Fruit fly (Drosophila melanogaster) whole organism, embryonic: ENCODE results near the gene CG42299.

Experiments used
- Awh ChIP-seq: fragments of 200-800 bp; sonication (Bioruptor generic); IDR thresholded peaks from 2 replicates; pipeline ENCODE4, ENCODE4 v1.3.6; 2022; ENCODE audit warnings: missing biosample characterization, missing genetic modification characterization
- Blimp-1 ChIP-seq: fragments of 200-800 bp; sonication (Bioruptor generic); optimal IDR thresholded peaks from 3 replicates; lab custom pipeline; 2018; ENCODE audit warnings: missing biosample characterization, missing genetic modification characterization, mild to moderate bottlenecking, moderate library complexity, missing genetic modification reagents
- CG10267 ChIP-seq: fragments of 200-800 bp; sonication (Bioruptor generic); optimal IDR thresholded peaks from 2 replicates; lab custom pipeline; 2018; ENCODE audit warnings: missing biosample characterization, mild to moderate bottlenecking, missing genetic modification characterization, moderate library complexity
- CG10565 ChIP-seq: fragments of 200-800 bp; sonication (Bioruptor generic); optimal IDR thresholded peaks from 3 replicates; lab custom pipeline; 2016; ENCODE audit warnings: missing biosample characterization, mild to moderate bottlenecking, missing genetic modification characterization
- CG11456 ChIP-seq: fragments of 200-800 bp; sonication (Bioruptor generic); IDR thresholded peaks from 3 replicates; pipeline ENCODE4 v1.3.6; 2022; ENCODE audit warnings: missing biosample characterization, missing genetic modification characterization
- CG11696 ChIP-seq: fragments of 200-800 bp; sonication (Bioruptor generic); IDR thresholded peaks from 2 replicates; pipeline ENCODE4 v1.3.6; 2022; ENCODE audit warnings: missing biosample characterization, missing genetic modification characterization
- CG12071 ChIP-seq: fragments of 200-800 bp; sonication (Bioruptor generic); optimal IDR thresholded peaks from 3 replicates; lab custom pipeline; 2018; ENCODE audit warnings: missing biosample characterization, mild to moderate bottlenecking, missing genetic modification characterization
- CG12219 ChIP-seq: fragments of 200-800 bp; sonication (Bioruptor generic); optimal IDR thresholded peaks from 3 replicates; lab custom pipeline; 2018; ENCODE audit warnings: missing biosample characterization, mild to moderate bottlenecking, missing genetic modification characterization
- CG12391 ChIP-seq: fragments of 200-800 bp; sonication (Bioruptor generic); optimal IDR thresholded peaks from 3 replicates; lab custom pipeline; 2018; ENCODE audit warnings: missing biosample characterization, mild to moderate bottlenecking, missing genetic modification characterization, moderate library complexity
- CG13296 ChIP-seq: fragments of 200-800 bp; sonication (Bioruptor generic); optimal IDR thresholded peaks from 3 replicates; lab custom pipeline; 2018; ENCODE audit warnings: missing biosample characterization, mild to moderate bottlenecking, missing genetic modification characterization
- CG17361 ChIP-seq: fragments of 200-800 bp; sonication (Bioruptor generic); IDR thresholded peaks from 3 replicates; pipeline ENCODE4 v1.3.6; 2022; ENCODE audit warnings: missing biosample characterization, missing genetic modification characterization
- CG17612 ChIP-seq: fragments of 200-800 bp; sonication (Bioruptor generic); IDR thresholded peaks from 2 replicates; pipeline ENCODE4 v1.3.6; 2022; ENCODE audit warnings: missing biosample characterization, missing genetic modification characterization
- CG17802 ChIP-seq: fragments of 200-800 bp; sonication (Bioruptor generic); optimal IDR thresholded peaks from 2 replicates; lab custom pipeline; 2018; ENCODE audit warnings: missing biosample characterization, mild to moderate bottlenecking, missing genetic modification characterization, moderate library complexity
- CG32532 ChIP-seq: fragments of 200-800 bp; sonication (Bioruptor generic); IDR thresholded peaks from 2 replicates; pipeline ENCODE4 v1.3.6; 2022; ENCODE audit warnings: missing biosample characterization, missing genetic modification characterization
- CG34376 ChIP-seq: fragments of 200-800 bp; sonication (Bioruptor generic); optimal IDR thresholded peaks from 2 replicates; lab custom pipeline; 2018; ENCODE audit warnings: missing biosample characterization, mild to moderate bottlenecking, missing genetic modification characterization
- CG3726 ChIP-seq: fragments of 200-800 bp; sonication (Bioruptor generic); IDR thresholded peaks from 3 replicates; pipeline ENCODE4, ENCODE4 v1.3.6; 2022; ENCODE audit warnings: missing biosample characterization, missing genetic modification characterization
- CG4617 ChIP-seq: fragments of 200-800 bp; sonication (Bioruptor generic); optimal IDR thresholded peaks from 3 replicates; lab custom pipeline; 2016; ENCODE audit warnings: missing biosample characterization, missing genetic modification characterization, borderline replicate concordance
- CG7271 ChIP-seq: fragments of 200-800 bp; sonication (Bioruptor generic); optimal IDR thresholded peaks from 2 replicates; lab custom pipeline; 2018; ENCODE audit warnings: missing biosample characterization, mild to moderate bottlenecking, missing genetic modification characterization, moderate library complexity
- CG7556 ChIP-seq: fragments of 200-800 bp; sonication (Bioruptor generic); optimal IDR thresholded peaks from 2 replicates; lab custom pipeline; 2017; ENCODE audit warnings: missing biosample characterization, mild to moderate bottlenecking, missing genetic modification characterization
- CG7839 ChIP-seq: fragments of 200-800 bp; sonication (Bioruptor generic); optimal IDR thresholded peaks from 3 replicates; lab custom pipeline; 2018; ENCODE audit warnings: missing biosample characterization, mild to moderate bottlenecking, missing genetic modification characterization, moderate library complexity
- CG8281 ChIP-seq: fragments of 200-800 bp; sonication (Bioruptor generic); optimal IDR thresholded peaks from 2 replicates; lab custom pipeline; 2018; ENCODE audit warnings: missing biosample characterization, mild to moderate bottlenecking, missing genetic modification characterization, moderate library complexity
- CoRest ChIP-seq: fragments of 200-800 bp; sonication (Bioruptor generic); optimal IDR thresholded peaks from 3 replicates; lab custom pipeline; 2018; ENCODE audit warnings: missing biosample characterization, mild to moderate bottlenecking, missing genetic modification characterization, moderate library complexity
- Fer1 ChIP-seq: fragments of 200-800 bp; sonication (Bioruptor generic); optimal IDR thresholded peaks from 2 replicates; lab custom pipeline; 2017; ENCODE audit warnings: missing biosample characterization, mild to moderate bottlenecking, missing genetic modification characterization
- Fer2 ChIP-seq: fragments of 200-800 bp; sonication (Bioruptor generic); optimal IDR thresholded peaks from 2 replicates; lab custom pipeline; 2018; ENCODE audit warnings: missing biosample characterization, mild to moderate bottlenecking, missing genetic modification characterization, moderate library complexity
- Fer3 ChIP-seq: fragments of 200-800 bp; sonication (Bioruptor generic); optimal IDR thresholded peaks from 2 replicates; lab custom pipeline; 2018; ENCODE audit warnings: missing biosample characterization, mild to moderate bottlenecking, missing genetic modification characterization, moderate library complexity
- HLH3B ChIP-seq: fragments of 200-800 bp; sonication (Bioruptor generic); IDR thresholded peaks from 2 replicates; pipeline ENCODE4 v1.3.6; 2022; ENCODE audit warnings: missing biosample characterization, missing genetic modification characterization
- Hand ChIP-seq: fragments of 200-800 bp; sonication (Bioruptor generic); optimal IDR thresholded peaks from 2 replicates; lab custom pipeline; 2017; ENCODE audit warnings: mild to moderate bottlenecking, missing biosample characterization, missing genetic modification reagents, missing genetic modification characterization
- Hr51 ChIP-seq, 2 experiments: fragments of 200-800 bp; sonication (Bioruptor generic); optimal IDR thresholded peaks; 2 replicates in 1 of 2; 3 replicates in 1 of 2; lab custom pipeline; 2016 to 2018; ENCODE audit warnings: missing biosample characterization in 2 of 2, missing genetic modification characterization in 2 of 2, mild to moderate bottlenecking in 1 of 2, moderate library complexity in 1 of 2
- Poxn ChIP-seq: fragments of 200-800 bp; sonication (Bioruptor generic); IDR thresholded peaks from 2 replicates; pipeline ENCODE4 v1.3.6; 2022; ENCODE audit warnings: missing biosample characterization, missing genetic modification characterization
- Sin3A ChIP-seq: fragments of >200 bp; optimal IDR thresholded peaks from 2 replicates; lab custom pipeline; 2018
- Sry-β ChIP-seq: fragments of 200-800 bp; sonication (Bioruptor generic); optimal IDR thresholded peaks from 2 replicates; lab custom pipeline; 2018; ENCODE audit warnings: missing biosample characterization, mild to moderate bottlenecking, missing genetic modification characterization, moderate library complexity
- TFAM ChIP-seq: fragments of 200-800 bp; sonication (Bioruptor generic); optimal IDR thresholded peaks from 2 replicates; lab custom pipeline; 2017; ENCODE audit warnings: missing biosample characterization, missing genetic modification characterization, inconsistent platforms
- btn ChIP-seq: fragments of 200-800 bp; sonication (Bioruptor generic); optimal IDR thresholded peaks from 2 replicates; lab custom pipeline; 2016; ENCODE audit warnings: missing biosample characterization, missing genetic modification characterization
- chinmo ChIP-seq: fragments of 200-800 bp; sonication (Bioruptor generic); IDR thresholded peaks from 4 replicates; pipeline ENCODE4 v1.3.6; 2022; ENCODE audit warnings: missing biosample characterization, missing genetic modification characterization; ENCODE audit not compliant: partially characterized antibody
- eve ChIP-seq, 2 experiments: fragments of >200 bp; optimal IDR thresholded peaks; 2 replicates each; lab custom pipeline; 2017; ENCODE audit warnings: missing biosample characterization in 2 of 2, missing genetic modification characterization in 2 of 2
- fd64A ChIP-seq: fragments of 200-800 bp; sonication (Bioruptor generic); optimal IDR thresholded peaks from 3 replicates; lab custom pipeline; 2018; ENCODE audit warnings: missing biosample characterization, mild to moderate bottlenecking, missing genetic modification characterization
- fru ChIP-seq: fragments of >200 bp; optimal IDR thresholded peaks from 2 replicates; lab custom pipeline; 2017
- hth ChIP-seq: fragments of >200 bp; optimal IDR thresholded peaks from 2 replicates; lab custom pipeline; 2017; ENCODE audit warnings: inconsistent platforms
- inv ChIP-seq: fragments of 200-800 bp; sonication (Bioruptor generic); IDR thresholded peaks from 2 replicates; pipeline ENCODE4 v1.3.6; 2022; ENCODE audit warnings: missing biosample characterization, missing genetic modification characterization; ENCODE audit not compliant: partially characterized antibody
- klu ChIP-seq: fragments of 200-800 bp; sonication (Bioruptor generic); IDR thresholded peaks from 2 replicates; pipeline ENCODE4 v1.3.6; 2022; ENCODE audit warnings: missing biosample characterization, missing genetic modification characterization
- mam ChIP-seq: fragments of 200-800 bp; sonication (Bioruptor generic); optimal IDR thresholded peaks from 3 replicates; lab custom pipeline; 2016; ENCODE audit warnings: missing biosample characterization, missing genetic modification characterization
- mirr ChIP-seq: fragments of 200-800 bp; sonication (Bioruptor generic); optimal IDR thresholded peaks from 3 replicates; lab custom pipeline; 2018; ENCODE audit warnings: missing biosample characterization, mild to moderate bottlenecking, missing genetic modification characterization
- otp ChIP-seq: fragments of 200-800 bp; sonication (Bioruptor generic); IDR thresholded peaks from 3 replicates; pipeline ENCODE4, ENCODE4 v1.3.6; 2022; ENCODE audit warnings: missing biosample characterization, missing genetic modification characterization
- p53 ChIP-seq: fragments of 200-800 bp; sonication (Bioruptor generic); optimal IDR thresholded peaks from 2 replicates; lab custom pipeline; 2016; ENCODE audit warnings: missing biosample characterization, missing genetic modification characterization
- psq ChIP-seq: fragments of 200-800 bp; sonication (Bioruptor generic); optimal IDR thresholded peaks from 2 replicates; lab custom pipeline; 2017; ENCODE audit warnings: missing biosample characterization, missing genetic modification characterization
- sisA ChIP-seq: fragments of 200-800 bp; sonication (Bioruptor generic); IDR thresholded peaks from 2 replicates; pipeline ENCODE4 v1.3.6; 2022; ENCODE audit warnings: missing biosample characterization, missing genetic modification characterization
- tio ChIP-seq: fragments of 200-800 bp; sonication (Bioruptor generic); optimal IDR thresholded peaks from 2 replicates; lab custom pipeline; 2017; ENCODE audit warnings: missing biosample characterization, missing genetic modification characterization, inconsistent platforms
- ttk ChIP-seq: fragments of 200-800 bp; sonication (Bioruptor generic); IDR thresholded peaks from 2 replicates; pipeline ENCODE4 v2.1.2; 2022; ENCODE audit warnings: missing biosample characterization, missing genetic modification characterization
- vnd ChIP-seq: fragments of 200-800 bp; sonication (Bioruptor generic); IDR thresholded peaks from 3 replicates; pipeline ENCODE4 v1.3.6; 2022; ENCODE audit warnings: missing biosample characterization, missing genetic modification characterization; ENCODE audit not compliant: partially characterized antibody
- yki ChIP-seq: fragments of >200 bp; optimal IDR thresholded peaks from 3 replicates; lab custom pipeline; 2018

CG42299 gene

DNA sequence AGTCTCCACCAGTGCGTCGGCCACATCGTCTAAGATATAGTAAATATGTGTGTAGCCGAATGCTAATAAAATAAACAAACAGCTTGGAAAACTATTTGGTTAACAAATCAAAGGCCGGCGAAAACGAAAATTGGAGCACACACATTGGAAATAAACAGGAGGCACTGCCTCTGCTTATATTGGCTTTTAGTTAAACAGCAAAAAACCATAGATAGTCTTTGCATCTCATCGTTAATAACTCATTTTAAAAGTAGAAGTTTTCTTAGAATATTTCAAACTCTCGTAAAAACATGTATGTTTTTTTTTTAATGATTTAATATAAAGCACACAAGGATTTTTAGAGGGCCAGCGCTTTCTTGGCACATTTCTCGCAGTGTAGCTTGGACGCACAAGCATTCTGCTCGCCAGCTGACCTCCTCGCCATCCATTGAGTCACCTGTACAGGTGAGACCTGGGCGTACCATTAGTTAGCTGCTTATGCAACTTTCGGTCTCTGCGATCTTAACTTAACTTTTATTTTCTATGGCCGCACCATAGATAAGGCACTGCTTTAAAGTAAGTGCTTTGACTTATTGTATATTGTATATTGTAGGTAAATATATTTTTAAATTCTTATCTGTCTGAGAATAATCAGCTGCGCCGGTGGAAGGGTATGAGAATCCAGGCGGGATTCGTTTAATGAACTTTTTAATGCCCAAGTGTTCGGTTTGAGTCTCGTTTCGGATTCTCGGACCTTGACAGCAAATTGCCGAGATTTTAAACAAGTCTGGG, 16.4 kb upstream of the CG42299 start (continued):
- TF ChIP-seq tio (no peak), CG17361 (GFP tag; lab: Robert Waterston, UW) (peak; percentile 51; the same call in 1 of the 3 replicates), CG7271 (tag; lab: Kevin White, UChicago) (no peak), btn (GFP tag; lab: Kevin White, UChicago) (no peak), vnd (GFP tag; lab: Robert Waterston, UW) (no peak), mirr (GFP tag; lab: Kevin White, UChicago) (no peak), mam (peak; percentile 1), Fer3 (tag; lab: Kevin White, UChicago) (peak; percentile 29), inv (GFP tag; lab: Robert Waterston, UW) (no peak), Hand (peak; percentile 1), TFAM (GFP tag; lab: Kevin White, UChicago) (no peak), HLH3B (GFP tag; lab: Robert Waterston, UW) (0 out of 2 replicates have a peak, but pooled peaks have one; percentile 31), fru (lab: Kevin White, UChicago) (no peak), psq (GFP tag; lab: Kevin White, UChicago) (no peak), CG3726 (GFP tag; lab: Robert Waterston, UW) (no peak), Poxn (GFP tag; lab: Robert Waterston, UW) (no peak), klu (GFP tag; lab: Robert Waterston, UW) (no peak), CoRest (tag; lab: Kevin White, UChicago) (peak; percentile 41), CG34376 (no peak), Sry-β (no peak), CG8281 (tag; lab: Kevin White, UChicago) (no peak), otp (no peak), CG12391 (tag; lab: Kevin White, UChicago) (peak; percentile 51), CG7839 (tag; lab: Kevin White, UChicago) (peak; percentile 51), CG17612 (GFP tag; lab: Robert Waterston, UW) (no peak), CG10267 (no peak), Fer2 (tag; lab: Kevin White, UChicago) (no peak), Hr51 (GFP tag; optimal IDR thresholded peaks at IDR 0.05; lab: Kevin White, UChicago) (peak; percentile 7 to 63), Awh (GFP tag; lab: Robert Waterston, UW) (peak; percentile 45; the same call in 1 of the 2 replicates), Fer1 (GFP tag; lab: Kevin White, UChicago) (peak; percentile 41), CG12219 (GFP tag; lab: Kevin White, UChicago) (no peak), CG13296 (GFP tag; lab: Kevin White, UChicago) (peak; percentile 11), CG32532 (GFP tag; lab: Robert Waterston, UW) (peak; percentile 45; the same call in 1 of the 2 replicates), Blimp-1 (GFP tag; lab: Kevin White, UChicago) (peak; percentile 38), chinmo (GFP tag; lab: Robert Waterston, UW) (no peak), CG11696 (GFP tag; lab: Robert Waterston, UW) (no peak), yki (lab: Kevin White, UChicago) (no peak), hth (lab: Kevin White, UChicago) (no peak), sisA (GFP tag; lab: Robert Waterston, UW) (0 out of 2 replicates have a peak, but pooled peaks have one; percentile 24), p53 (no peak), CG7556 (peak; percentile 31), CG4617 (GFP tag; lab: Kevin White, UChicago) (no peak), CG10565 (no peak), eve (GFP tag; optimal IDR thresholded peaks at IDR 0.05; lab: Kevin White, UChicago) (no peak), CG12071 (GFP tag; lab: Kevin White, UChicago) (peak; percentile 9), CG17802 (tag; lab: Kevin White, UChicago) (no peak), fd64A (GFP tag; lab: Kevin White, UChicago) (no peak), Sin3A (lab: Kevin White, UChicago) (no peak), ttk (GFP tag; lab: Robert Waterston, UW) (0 out of 2 replicates have a peak, but pooled peaks have one; percentile 11), CG11456 (GFP tag; lab: Robert Waterston, UW) (peak; percentile 49; the same call in 1 of the 3 replicates)
